Fruit fly (Drosophila melanogaster): Measurements from ENCODE around the gene BicD.

DNA sequence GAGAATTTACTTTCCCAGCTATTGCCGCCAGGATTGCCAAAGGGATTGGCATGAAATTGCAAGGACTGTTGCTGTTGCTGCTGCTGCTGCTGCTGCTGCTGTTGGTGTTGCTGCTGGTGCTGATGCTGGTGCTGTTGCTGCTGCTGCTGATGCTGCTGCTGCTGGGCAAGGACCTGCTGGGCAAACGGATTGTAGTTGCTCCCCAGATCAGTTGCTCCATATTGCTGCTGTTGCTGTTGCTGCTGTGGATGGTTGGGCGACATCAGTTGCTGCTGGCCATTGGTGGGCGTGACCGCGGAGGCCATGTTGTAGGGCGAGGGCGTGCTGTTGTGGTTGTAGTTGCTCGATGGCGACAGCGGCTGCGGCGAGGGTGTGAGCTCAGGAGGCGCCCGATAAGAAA lies 35.4 kb downstream of the BicD start:
- no peak for TF ChIP-seq CG8478 (optimal IDR thresholded peaks at IDR 0.05)
- TF ChIP-seq CTCF (optimal IDR thresholded peaks at IDR 0.05), result no peak

All from S2 (cell line).